Worm (Caenorhabditis elegans): ENCODE measurements around the gene ctf-18.

- TF ChIP-seq ztf-29 (GFP tag; IDR thresholded peaks at IDR 0.05) (no peak), cog-1 (tag; optimal IDR thresholded peaks at IDR 0.05) (no peak), flt-1 (GFP tag; IDR thresholded peaks at IDR 0.05) (no peak), tab-1 (GFP tag; IDR thresholded peaks at IDR 0.05) (no peak), ztf-23 (GFP tag; IDR thresholded peaks at IDR 0.05) (no peak), ref-1 (GFP tag; conservative IDR thresholded peaks at IDR 0.05) (no peak), klf-2 (GFP tag; conservative IDR thresholded peaks at IDR 0.05) (no peak), T22C8.4 (GFP tag; IDR thresholded peaks at IDR 0.05) (no peak), med-1 (GFP tag; optimal IDR thresholded peaks at IDR 0.05; ENCODE audit: insufficient read depth) (no peak)
Observed at ce11 chrIV:10112570-10112969, 13.9 kb downstream of the ctf-18 start, which contains the start of gene nsph-3.2.
